Worm (Caenorhabditis elegans) whole organism, L2 larva: ENCODE data around the gene pcn-1.

ENCODE experiments used
- C34F6.9 ChIP-seq: fragments of 150-350 bp; optimal IDR thresholded peaks from 2 replicates; lab custom pipeline; 2014; ENCODE audit warnings: missing biosample characterization, missing genetic modification characterization
- F13H6.1 ChIP-seq: sonication (generic microtip); optimal IDR thresholded peaks from 2 replicates; lab custom pipeline; 2016; ENCODE audit warnings: missing genetic modification characterization, missing compliant biosample characterization
- alr-1 ChIP-seq: fragments of 150-350 bp; optimal IDR thresholded peaks from 2 replicates; lab custom pipeline; 2014; ENCODE audit warnings: missing biosample characterization, missing genetic modification characterization
- aly-2 ChIP-seq: fragments of 150-350 bp; optimal IDR thresholded peaks from 2 replicates; lab custom pipeline; 2014; ENCODE audit warnings: missing biosample characterization, missing genetic modification characterization
- ama-1 ChIP-seq: fragments of 150-350 bp; optimal IDR thresholded peaks from 2 replicates; lab custom pipeline; 2018; ENCODE audit warnings: inconsistent platforms
- blmp-1 ChIP-seq: sonication (generic microtip); optimal IDR thresholded peaks from 2 replicates; lab custom pipeline; 2017; ENCODE audit warnings: missing genetic modification characterization, mild to moderate bottlenecking, missing compliant biosample characterization, antibody characterized with exemption, moderate library complexity; ENCODE audit not compliant: insufficient read depth
- ceh-82 ChIP-seq: fragments of 150-350 bp; optimal IDR thresholded peaks from 2 replicates; lab custom pipeline; 2014; ENCODE audit warnings: missing biosample characterization, missing genetic modification characterization
- crh-2 ChIP-seq: sonication (generic microtip); optimal IDR thresholded peaks from 2 replicates; lab custom pipeline; 2017; ENCODE audit warnings: missing biosample characterization, missing genetic modification characterization
- egl-27 ChIP-seq: sonication (generic microtip); optimal IDR thresholded peaks from 3 replicates; lab custom pipeline; 2017; ENCODE audit warnings: missing biosample characterization, missing genetic modification reagents, missing genetic modification characterization
- elt-1 ChIP-seq: fragments of 150-350 bp; optimal IDR thresholded peaks from 2 replicates; lab custom pipeline; 2014; ENCODE audit warnings: missing biosample characterization, missing genetic modification characterization
- elt-3 ChIP-seq: sonication (generic microtip); optimal IDR thresholded peaks from 2 replicates; lab custom pipeline; 2017; ENCODE audit warnings: missing biosample characterization, missing genetic modification characterization
- fos-1 ChIP-seq: fragments of 150-350 bp; optimal IDR thresholded peaks from 2 replicates; lab custom pipeline; 2014; ENCODE audit warnings: missing biosample characterization, missing genetic modification characterization
- gmeb-1 ChIP-seq: fragments of 150-350 bp; optimal IDR thresholded peaks from 2 replicates; lab custom pipeline; 2014; ENCODE audit warnings: missing biosample characterization, missing genetic modification characterization
- lsy-2 ChIP-seq, 2 experiments: fragments of 150-350 bp in 1 of 2; sonication (generic microtip) in 1 of 2; optimal IDR thresholded peaks; 2 replicates each; lab custom pipeline; 2014 to 2017; ENCODE audit warnings: missing biosample characterization in 2 of 2, missing genetic modification characterization in 2 of 2
- mbf-1 ChIP-seq: sonication (generic microtip); optimal IDR thresholded peaks from 2 replicates; lab custom pipeline; 2017; ENCODE audit warnings: missing biosample characterization, missing genetic modification characterization
- mdl-1 ChIP-seq, 2 experiments: fragments of 150-350 bp in 1 of 2; sonication (generic microtip) in 1 of 2; optimal IDR thresholded peaks; 2 replicates each; lab custom pipeline; 2017; ENCODE audit warnings: missing biosample characterization in 2 of 2, missing genetic modification characterization in 2 of 2
- nhr-10 ChIP-seq: sonication (generic microtip); optimal IDR thresholded peaks from 2 replicates; lab custom pipeline; 2017; ENCODE audit warnings: missing biosample characterization, missing genetic modification characterization
- nhr-11 ChIP-seq: fragments of 150-350 bp; optimal IDR thresholded peaks from 2 replicates; lab custom pipeline; 2014; ENCODE audit warnings: missing biosample characterization, missing genetic modification characterization
- nhr-129 ChIP-seq: fragments of 150-350 bp; optimal IDR thresholded peaks from 2 replicates; lab custom pipeline; 2014; ENCODE audit warnings: missing biosample characterization, missing genetic modification characterization
- nhr-21 ChIP-seq: fragments of 150-350 bp; optimal IDR thresholded peaks from 2 replicates; lab custom pipeline; 2014; ENCODE audit warnings: missing biosample characterization, missing genetic modification characterization
- nhr-23 ChIP-seq: fragments of 150-350 bp; optimal IDR thresholded peaks from 2 replicates; lab custom pipeline; 2014; ENCODE audit warnings: missing biosample characterization, missing genetic modification reagents, missing genetic modification characterization
- nhr-237 ChIP-seq: fragments of 150-350 bp; optimal IDR thresholded peaks from 2 replicates; lab custom pipeline; 2014; ENCODE audit warnings: missing biosample characterization, missing genetic modification characterization
- nhr-25 ChIP-seq: fragments of 150-350 bp; sonication (generic microtip); optimal IDR thresholded peaks from 3 replicates; lab custom pipeline; 2014; ENCODE audit warnings: missing biosample characterization, missing genetic modification characterization
- nhr-6 ChIP-seq: fragments of 150-350 bp; optimal IDR thresholded peaks from 2 replicates; lab custom pipeline; 2014; ENCODE audit warnings: missing biosample characterization, missing genetic modification characterization
- nhr-77 ChIP-seq: fragments of 150-350 bp; optimal IDR thresholded peaks from 2 replicates; lab custom pipeline; 2014; ENCODE audit warnings: missing biosample characterization, missing genetic modification characterization
- peb-1 ChIP-seq: fragments of 150-350 bp; optimal IDR thresholded peaks from 2 replicates; lab custom pipeline; 2014; ENCODE audit warnings: missing biosample characterization, missing genetic modification characterization
- sem-4 ChIP-seq: fragments of 150-350 bp; optimal IDR thresholded peaks from 2 replicates; lab custom pipeline; 2014; ENCODE audit warnings: missing biosample characterization, missing genetic modification reagents, missing genetic modification characterization
- skn-1 ChIP-seq: sonication (generic microtip); optimal IDR thresholded peaks from 2 replicates; lab custom pipeline; 2017; ENCODE audit warnings: missing biosample characterization, missing genetic modification characterization
- sma-3 ChIP-seq: sonication (generic microtip); optimal IDR thresholded peaks from 2 replicates; lab custom pipeline; 2016; ENCODE audit warnings: missing genetic modification reagents, missing genetic modification characterization, missing compliant biosample characterization
- sma-9 ChIP-seq, 2 experiments: fragments of 150-350 bp in 1 of 2; sonication (generic microtip) in 1 of 2; optimal IDR thresholded peaks; 2 replicates each; lab custom pipeline; 2014 to 2016; ENCODE audit warnings: missing genetic modification characterization in 2 of 2, mild to moderate bottlenecking in 1 of 2, missing biosample characterization in 1 of 2, missing compliant biosample characterization in 1 of 2, missing genetic modification reagents in 1 of 2, moderate library complexity in 1 of 2
- snpc-4 ChIP-seq: fragments of 150-350 bp; optimal IDR thresholded peaks from 2 replicates; lab custom pipeline; 2014; ENCODE audit warnings: missing biosample characterization, missing genetic modification characterization
- unc-39 ChIP-seq: fragments of 150-350 bp; optimal IDR thresholded peaks from 2 replicates; lab custom pipeline; 2014; ENCODE audit warnings: missing biosample characterization, missing genetic modification characterization
- unc-55 ChIP-seq: fragments of 150-350 bp; sonication (generic microtip); optimal IDR thresholded peaks from 3 replicates; lab custom pipeline; 2014; ENCODE audit warnings: missing biosample characterization, missing genetic modification reagents, missing genetic modification characterization
- unc-62 ChIP-seq: fragments of 150-350 bp; optimal IDR thresholded peaks from 2 replicates; lab custom pipeline; 2014; ENCODE audit warnings: missing biosample characterization, missing genetic modification reagents, missing genetic modification characterization
- zag-1 ChIP-seq: fragments of 150-350 bp; optimal IDR thresholded peaks from 2 replicates; lab custom pipeline; 2014; ENCODE audit warnings: missing biosample characterization, missing genetic modification characterization
- ztf-1 ChIP-seq: fragments of 200-800 bp; sonication (Bioruptor generic); conservative IDR thresholded peaks from 2 replicates; pipeline ENCODE4 v1.3.6; 2022; ENCODE audit warnings: missing genetic modification characterization, missing compliant biosample characterization
- ztf-11 ChIP-seq: sonication (generic microtip); optimal IDR thresholded peaks from 2 replicates; lab custom pipeline; 2017; ENCODE audit warnings: missing biosample characterization, missing genetic modification characterization

pcn-1 gene

DNA sequence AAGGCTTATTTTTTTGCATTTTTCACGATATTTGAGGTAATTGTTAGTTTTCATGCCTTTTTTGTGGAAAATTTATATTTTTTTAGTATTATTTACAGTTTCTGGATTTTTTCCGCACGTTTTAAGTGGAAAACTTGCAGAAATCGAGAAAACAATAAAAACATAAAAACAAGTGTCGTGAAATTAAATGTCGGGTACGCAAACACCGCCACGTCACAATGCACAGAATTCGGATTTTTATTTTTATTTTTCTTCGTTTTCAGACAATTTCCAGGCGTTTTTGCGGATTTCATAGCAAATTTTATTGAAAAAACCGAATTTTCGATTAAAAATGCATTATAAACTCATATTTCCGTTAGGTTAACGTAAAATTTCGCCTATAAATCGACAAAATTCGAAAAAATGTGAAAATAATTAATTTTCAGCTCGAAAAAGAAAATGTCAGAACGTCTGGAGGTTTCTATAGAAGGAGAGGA, 36.6 kb upstream of the pcn-1 start, which contains the start of gene C35B1.2:
TSS of gene C35B1.2 (plus strand) at position 426 of the 476 bp plus-strand sequence.
- no peak for TF ChIP-seq nhr-23 (tag; lab: Kevin White, UChicago)
- TF ChIP-seq sma-3 (GFP tag; lab: Kevin White, UChicago) = peak; percentile 37
- peak; percentile 39 for TF ChIP-seq unc-55 (GFP tag; lab: Kevin White, UChicago)
- peak; percentile 20 for TF ChIP-seq C34F6.9 (tag; lab: Kevin White, UChicago)
- TF ChIP-seq lsy-2 (tag; optimal IDR thresholded peaks at IDR 0.05; lab: Kevin White, UChicago) = peak in 1 of 2 experiments; percentile 57
- peak; percentile 61 for TF ChIP-seq crh-2 (tag; lab: Kevin White, UChicago)
- TF ChIP-seq, all 48 proteins: peak for 5

DNA sequence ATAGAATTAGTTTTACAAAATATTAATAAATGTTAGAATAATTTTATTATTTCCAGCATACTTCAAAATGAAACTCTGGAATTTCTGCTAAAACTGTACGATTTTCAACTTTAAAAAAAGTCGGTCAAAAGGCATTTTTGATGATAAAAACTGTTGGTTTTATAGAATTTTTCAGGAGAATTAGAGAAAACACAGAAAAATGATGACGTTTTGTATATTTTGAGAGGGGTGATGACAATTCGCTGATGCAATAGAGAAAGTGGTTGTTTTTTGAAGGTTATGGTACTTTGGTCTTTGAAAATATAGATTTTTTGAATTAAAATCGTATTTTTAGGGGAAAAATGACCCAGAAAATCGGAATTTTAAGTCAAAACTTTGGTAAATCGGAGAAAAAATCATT, 35.8 kb upstream of the pcn-1 start:
- no peak for TF ChIP-seq mbf-1 (tag; lab: Kevin White, UChicago)
- TF ChIP-seq zag-1 = no peak
- no peak for TF ChIP-seq alr-1 (tag; lab: Kevin White, UChicago)
- no peak for TF ChIP-seq C34F6.9 (tag; lab: Kevin White, UChicago)
- TF ChIP-seq lsy-2 (tag; optimal IDR thresholded peaks at IDR 0.05; lab: Kevin White, UChicago) = peak in 1 of 2 experiments; percentile 5
- TF ChIP-seq sma-3 (GFP tag; lab: Kevin White, UChicago) = peak; percentile 45
- no peak for TF ChIP-seq nhr-23 (tag; lab: Kevin White, UChicago)
- TF ChIP-seq snpc-4 (tag; lab: Kevin White, UChicago) = no peak
- TF ChIP-seq blmp-1 (tag; lab: Kevin White, UChicago) = peak; percentile 26
- peak; percentile 96 for TF ChIP-seq skn-1 (tag; lab: Kevin White, UChicago)
- TF ChIP-seq ztf-1 = no peak
- TF ChIP-seq peb-1 (tag; lab: Kevin White, UChicago) = no peak
- peak; percentile 11 for TF ChIP-seq sma-9 (GFP tag; optimal IDR thresholded peaks at IDR 0.05; lab: Kevin White, UChicago)
- no peak for TF ChIP-seq sma-9 (tag; optimal IDR thresholded peaks at IDR 0.05; lab: Kevin White, UChicago)
- TF ChIP-seq sem-4 (tag; lab: Kevin White, UChicago) = no peak
- no peak for TF ChIP-seq egl-27 (tag; lab: Kevin White, UChicago)
- peak; percentile 68 for TF ChIP-seq nhr-129 (tag; lab: Kevin White, UChicago)
- no peak for TF ChIP-seq elt-3
- TF ChIP-seq fos-1 (tag; lab: Kevin White, UChicago) = peak; percentile 72
- TF ChIP-seq unc-62 (GFP tag; lab: Kevin White, UChicago) = no peak
- no peak for TF ChIP-seq ceh-82 (tag; lab: Kevin White, UChicago)
- TF ChIP-seq aly-2 = no peak
- TF ChIP-seq crh-2 (tag; lab: Kevin White, UChicago) = peak; percentile 64
- TF ChIP-seq unc-39 (tag; lab: Kevin White, UChicago) = no peak
- peak; percentile 2 for TF ChIP-seq gmeb-1 (tag; lab: Kevin White, UChicago)
- TF ChIP-seq nhr-25 (tag; lab: Kevin White, UChicago) = peak; percentile 14
- TF ChIP-seq, all 48 proteins: peak for 10

DNA sequence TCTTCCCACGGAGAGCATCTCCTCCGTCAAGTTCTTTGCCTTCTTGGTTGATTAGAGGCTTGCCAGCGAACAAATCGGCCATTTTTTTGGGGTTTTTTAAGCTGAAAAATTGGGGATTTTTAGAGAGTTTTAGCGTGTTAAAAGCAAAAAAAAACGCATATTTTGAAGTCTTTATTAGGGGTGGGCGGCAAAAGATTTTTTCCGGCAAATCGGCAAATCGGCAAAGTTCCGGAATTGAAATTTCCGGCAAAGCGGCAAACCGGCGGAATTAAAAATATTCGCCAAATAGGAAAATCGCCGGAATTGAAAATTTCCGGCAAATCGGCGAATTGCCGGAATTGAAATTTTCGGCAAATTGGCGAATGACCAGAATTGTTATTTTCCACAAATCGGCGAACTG, 34.9 kb upstream of the pcn-1 start, which contains the start of gene C35B1.5:
TSS of gene C35B1.5 (minus strand) at position 101 of the 400 bp plus-strand sequence.
- TF ChIP-seq alr-1 (tag; lab: Kevin White, UChicago) (no peak), nhr-237 (no peak), unc-62 (GFP tag; lab: Kevin White, UChicago) (no peak), gmeb-1 (tag; lab: Kevin White, UChicago) (no peak), unc-55 (GFP tag; lab: Kevin White, UChicago) (no peak), aly-2 (no peak), ceh-82 (tag; lab: Kevin White, UChicago) (no peak), sem-4 (tag; lab: Kevin White, UChicago) (no peak), fos-1 (tag; lab: Kevin White, UChicago) (no peak), nhr-6 (tag; lab: Kevin White, UChicago) (no peak), F13H6.1 (tag; lab: Kevin White, UChicago) (no peak), nhr-77 (tag; lab: Kevin White, UChicago) (no peak), nhr-10 (no peak), mdl-1 (tag; optimal IDR thresholded peaks at IDR 0.05; lab: Kevin White, UChicago) (no peak), lsy-2 (tag; optimal IDR thresholded peaks at IDR 0.05; lab: Kevin White, UChicago) (no peak)

DNA sequence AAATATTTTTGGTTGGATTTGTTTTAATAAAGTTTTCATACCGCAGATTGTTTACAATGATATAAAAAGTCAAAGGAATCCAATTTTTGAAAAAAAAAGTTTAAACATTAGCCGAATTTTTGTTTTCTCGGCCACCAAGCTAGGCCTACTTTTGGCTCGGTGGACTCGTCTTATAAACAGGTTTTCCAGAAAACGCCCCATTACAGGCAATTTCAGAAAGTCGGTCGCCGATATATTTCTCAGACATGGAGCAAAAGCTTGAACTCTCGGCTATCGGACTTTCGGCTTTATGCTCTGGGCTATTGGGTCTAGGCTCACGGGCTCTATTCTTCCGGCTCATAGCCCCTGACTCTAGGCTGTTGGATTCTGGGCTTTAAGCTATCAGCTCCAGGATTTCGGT, 33.8 kb upstream of the pcn-1 start:
- TF ChIP-seq lsy-2 (tag; optimal IDR thresholded peaks at IDR 0.05; lab: Kevin White, UChicago) (no peak), gmeb-1 (tag; lab: Kevin White, UChicago) (no peak), nhr-11 (tag; lab: Kevin White, UChicago) (no peak), snpc-4 (tag; lab: Kevin White, UChicago) (no peak), ztf-11 (tag; lab: Kevin White, UChicago) (no peak), elt-1 (tag; lab: Kevin White, UChicago) (no peak), sma-9 (GFP tag; optimal IDR thresholded peaks at IDR 0.05; lab: Kevin White, UChicago) (no peak), sma-9 (tag; optimal IDR thresholded peaks at IDR 0.05; lab: Kevin White, UChicago) (no peak), egl-27 (tag; lab: Kevin White, UChicago) (no peak), F13H6.1 (tag; lab: Kevin White, UChicago) (no peak), mbf-1 (tag; lab: Kevin White, UChicago) (no peak), elt-3 (no peak), ama-1 (lab: Kevin White, UChicago) (no peak), fos-1 (tag; lab: Kevin White, UChicago) (no peak), nhr-21 (tag; lab: Kevin White, UChicago) (no peak)
